Worm (Caenorhabditis elegans) whole organism, late embryonic: Measurements from ENCODE around the gene irld-52.
A peak's percentile ranks its signal among the peaks of the same experiment; 100 is the strongest.

Experiments used
- F13H6.1 ChIP-seq: sonication (generic microtip); optimal IDR thresholded peaks from 2 replicates; lab custom pipeline; 2016; ENCODE audit warnings: missing genetic modification characterization, missing compliant biosample characterization
- K09A11.1 ChIP-seq: sonication (generic microtip); optimal IDR thresholded peaks from 2 replicates; lab custom pipeline; 2017; ENCODE audit warnings: antibody characterized with exemption, mild to moderate bottlenecking, missing genetic modification characterization, missing compliant biosample characterization; ENCODE audit not compliant: insufficient read depth
- T23F11.4 ChIP-seq: fragments of 200-800 bp; sonication (Bioruptor generic); optimal IDR thresholded peaks from 2 replicates; lab custom pipeline; 2018; ENCODE audit warnings: mild to moderate bottlenecking, missing genetic modification characterization, missing compliant biosample characterization
- ahr-1 ChIP-seq: sonication (generic microtip); optimal IDR thresholded peaks from 2 replicates; lab custom pipeline; 2016; ENCODE audit warnings: missing genetic modification characterization, missing compliant biosample characterization
- ceh-24 ChIP-seq: sonication (generic microtip); optimal IDR thresholded peaks from 2 replicates; lab custom pipeline; 2016; ENCODE audit warnings: mild to moderate bottlenecking, missing genetic modification characterization, missing compliant biosample characterization
- ceh-31 ChIP-seq: sonication (generic microtip); optimal IDR thresholded peaks from 2 replicates; lab custom pipeline; 2016; ENCODE audit warnings: missing genetic modification characterization, missing compliant biosample characterization
- ceh-34 ChIP-seq: sonication (generic microtip); optimal IDR thresholded peaks from 2 replicates; lab custom pipeline; 2016; ENCODE audit warnings: mild to moderate bottlenecking, missing genetic modification characterization, missing compliant biosample characterization
- ceh-45 ChIP-seq: fragments of 200-800 bp; sonication (Bioruptor generic); IDR thresholded peaks from 2 replicates; pipeline ENCODE4 v1.3.6; 2022; ENCODE audit warnings: missing genetic modification reagents, missing genetic modification characterization, missing compliant biosample characterization
- ceh-48 ChIP-seq: sonication (generic microtip); optimal IDR thresholded peaks from 2 replicates; lab custom pipeline; 2016; ENCODE audit warnings: missing genetic modification characterization, inconsistent platforms, missing compliant biosample characterization
- dve-1 ChIP-seq: sonication (generic microtip); optimal IDR thresholded peaks from 2 replicates; lab custom pipeline; 2017; ENCODE audit warnings: antibody characterized with exemption, mild to moderate bottlenecking, missing genetic modification characterization, missing compliant biosample characterization
- elt-2 ChIP-seq: sonication (generic microtip); optimal IDR thresholded peaks from 2 replicates; lab custom pipeline; 2016; ENCODE audit warnings: missing genetic modification reagents, missing genetic modification characterization, missing compliant biosample characterization
- elt-4 ChIP-seq: sonication (generic microtip); optimal IDR thresholded peaks from 2 replicates; lab custom pipeline; 2016; ENCODE audit warnings: missing genetic modification characterization, missing compliant biosample characterization
- ets-4 ChIP-seq: sonication (generic microtip); optimal IDR thresholded peaks from 2 replicates; lab custom pipeline; 2016; ENCODE audit warnings: missing genetic modification characterization, missing compliant biosample characterization
- eyg-1 ChIP-seq: sonication (generic microtip); optimal IDR thresholded peaks from 2 replicates; lab custom pipeline; 2016; ENCODE audit warnings: missing genotype, missing genetic modification characterization, missing compliant biosample characterization
- fax-1 ChIP-seq: sonication (generic microtip); optimal IDR thresholded peaks from 2 replicates; lab custom pipeline; 2016; ENCODE audit warnings: missing genotype, missing genetic modification characterization, missing compliant biosample characterization
- fkh-10 ChIP-seq: fragments of 150-350 bp; optimal IDR thresholded peaks from 2 replicates; lab custom pipeline; 2014; ENCODE audit warnings: missing biosample characterization, missing genetic modification reagents, missing genetic modification characterization
- hlh-13 ChIP-seq: fragments of 200-800 bp; sonication (Bioruptor generic); optimal IDR thresholded peaks from 2 replicates; lab custom pipeline; 2018; ENCODE audit warnings: mild to moderate bottlenecking, missing genetic modification characterization, missing compliant biosample characterization
- hlh-8 ChIP-seq: sonication (generic microtip); optimal IDR thresholded peaks from 2 replicates; lab custom pipeline; 2016; ENCODE audit warnings: missing genotype, missing genetic modification characterization, missing compliant biosample characterization
- lim-6 ChIP-seq: sonication (generic microtip); optimal IDR thresholded peaks from 2 replicates; lab custom pipeline; 2016; ENCODE audit warnings: missing genetic modification characterization, missing compliant biosample characterization
- lin-11 ChIP-seq: fragments of 200-800 bp; sonication (Bioruptor generic); optimal IDR thresholded peaks from 2 replicates; lab custom pipeline; 2018; ENCODE audit warnings: mild to moderate bottlenecking, missing genetic modification characterization, missing compliant biosample characterization
- madf-2 ChIP-seq: sonication (generic microtip); optimal IDR thresholded peaks from 2 replicates; lab custom pipeline; 2017; ENCODE audit warnings: missing genetic modification characterization, missing compliant biosample characterization
- mec-3 ChIP-seq: sonication (generic microtip); optimal IDR thresholded peaks from 2 replicates; lab custom pipeline; 2016; ENCODE audit warnings: borderline replicate concordance, missing genetic modification characterization, missing compliant biosample characterization
- nfya-1 ChIP-seq: sonication (generic microtip); optimal IDR thresholded peaks from 2 replicates; lab custom pipeline; 2017; ENCODE audit warnings: missing genetic modification characterization, mild to moderate bottlenecking, missing compliant biosample characterization, antibody characterized with exemption, moderate library complexity
- npax-4 ChIP-seq: sonication (generic microtip); optimal IDR thresholded peaks from 2 replicates; lab custom pipeline; 2016; ENCODE audit warnings: missing genetic modification characterization, missing compliant biosample characterization
- odd-2 ChIP-seq: sonication (generic microtip); optimal IDR thresholded peaks from 2 replicates; lab custom pipeline; 2017; ENCODE audit warnings: antibody characterized with exemption, mild to moderate bottlenecking, missing genetic modification characterization, missing compliant biosample characterization
- pag-3 ChIP-seq: sonication (generic microtip); optimal IDR thresholded peaks from 2 replicates; lab custom pipeline; 2016; ENCODE audit warnings: missing compliant biosample characterization, missing genetic modification characterization, borderline replicate concordance
- pat-9 ChIP-seq: fragments of 200-800 bp; sonication (Bioruptor generic); optimal IDR thresholded peaks from 2 replicates; lab custom pipeline; 2018; ENCODE audit warnings: mild to moderate bottlenecking, missing genetic modification characterization, moderate library complexity, missing compliant biosample characterization
- pax-1 ChIP-seq: fragments of 150-350 bp; optimal IDR thresholded peaks from 2 replicates; lab custom pipeline; 2014; ENCODE audit warnings: missing biosample characterization, missing genetic modification characterization
- pros-1 ChIP-seq: fragments of 150-350 bp; optimal IDR thresholded peaks from 2 replicates; lab custom pipeline; 2014; ENCODE audit warnings: missing biosample characterization, missing genetic modification reagents, missing genetic modification characterization
- ref-2 ChIP-seq: sonication (generic microtip); optimal IDR thresholded peaks from 2 replicates; lab custom pipeline; 2016; ENCODE audit warnings: missing genetic modification characterization, missing compliant biosample characterization
- sdc-2 ChIP-seq: sonication (generic microtip); optimal IDR thresholded peaks from 2 replicates; lab custom pipeline; 2016; ENCODE audit warnings: missing genotype, missing genetic modification characterization, missing compliant biosample characterization
- syd-9 ChIP-seq: sonication (generic microtip); optimal IDR thresholded peaks from 2 replicates; lab custom pipeline; 2016; ENCODE audit warnings: mild to moderate bottlenecking, missing genetic modification characterization, moderate library complexity, missing compliant biosample characterization
- tbx-2 ChIP-seq: sonication (generic microtip); optimal IDR thresholded peaks from 2 replicates; lab custom pipeline; 2016; ENCODE audit warnings: missing genetic modification characterization, missing compliant biosample characterization
- tbx-7 ChIP-seq: sonication (generic microtip); optimal IDR thresholded peaks from 2 replicates; lab custom pipeline; 2016; ENCODE audit warnings: missing genotype, missing genetic modification characterization, missing compliant biosample characterization
- ttx-3 ChIP-seq: sonication (generic microtip); optimal IDR thresholded peaks from 2 replicates; lab custom pipeline; 2016; ENCODE audit warnings: missing genetic modification reagents, missing genetic modification characterization, missing compliant biosample characterization
- unc-3 ChIP-seq, 2 experiments: fragments of 200-800 bp in 1 of 2; sonication (Bioruptor generic) in 1 of 2; sonication (generic microtip) in 1 of 2; conservative IDR thresholded peaks in 1 of 2; optimal IDR thresholded peaks in 1 of 2; 2 replicates each; pipeline versions ENCODE4 v1.3.6 to Lab custom; 2016 to 2022; ENCODE audit warnings: missing compliant biosample characterization in 2 of 2, missing genetic modification characterization in 2 of 2, missing genetic modification reagents in 1 of 2
- unc-42 ChIP-seq: sonication (generic microtip); optimal IDR thresholded peaks from 2 replicates; lab custom pipeline; 2016; ENCODE audit warnings: missing genotype, missing genetic modification characterization, missing compliant biosample characterization
- unc-55 ChIP-seq: sonication (generic microtip); optimal IDR thresholded peaks from 2 replicates; lab custom pipeline; 2017; ENCODE audit warnings: missing biosample characterization, missing genetic modification reagents, missing genetic modification characterization
- unc-86 ChIP-seq: sonication (generic microtip); optimal IDR thresholded peaks from 2 replicates; lab custom pipeline; 2016; ENCODE audit warnings: missing genetic modification characterization, missing compliant biosample characterization
- zip-5 ChIP-seq: sonication (generic microtip); optimal IDR thresholded peaks from 2 replicates; lab custom pipeline; 2016; ENCODE audit warnings: missing genetic modification characterization, missing compliant biosample characterization
- ztf-16 ChIP-seq: sonication (generic microtip); optimal IDR thresholded peaks from 2 replicates; lab custom pipeline; 2017; ENCODE audit warnings: missing genetic modification characterization, missing compliant biosample characterization

Gene irld-52

ce11 chrV:15766122-15766594 lies 13.3 kb upstream of the irld-52 start, which contains the start of the genes haf-3 and F57A10.2 (continued):
- TF ChIP-seq F13H6.1 (no peak), ahr-1 (tag; lab: Kevin White, UChicago) (no peak), nfya-1 (tag; lab: Kevin White, UChicago) (peak; percentile 77), ztf-16 (tag; lab: Kevin White, UChicago) (peak; percentile 10), tbx-2 (tag; lab: Kevin White, UChicago) (no peak), T23F11.4 (no peak), sdc-2 (no peak), ceh-48 (tag; lab: Kevin White, UChicago) (no peak), ref-2 (no peak), lin-11 (tag; lab: Kevin White, UChicago) (peak; percentile 10), K09A11.1 (tag; lab: Kevin White, UChicago) (no peak), mec-3 (tag; lab: Kevin White, UChicago) (no peak), unc-55 (peak; percentile 39), elt-4 (tag; lab: Kevin White, UChicago) (no peak), hlh-8 (no peak)

ce11 chrV:15767385-15767784 lies 12.1 kb upstream of the irld-52 start:
- 0 out of 2 replicates have a peak, but pooled peaks have one; percentile 37 for TF ChIP-seq ceh-45 (GFP tag; lab: Robert Waterston, UW)
- TF ChIP-seq, all 69 proteins: peak for 1; not testable (repeated sequence) for 68

ce11 chrV:15769072-15769471 lies 10.4 kb upstream of the irld-52 start, which contains the start of gene F57A10.4:
F57A10.4 (plus strand) TSS chrV:15769438.
- no peak for TF ChIP-seq dve-1 (tag; lab: Kevin White, UChicago)
- TF ChIP-seq ztf-16 (tag; lab: Kevin White, UChicago): no peak
- no peak for TF ChIP-seq ceh-45 (GFP tag; lab: Robert Waterston, UW)
- TF ChIP-seq unc-42 (tag; lab: Kevin White, UChicago): no peak
- no peak for TF ChIP-seq ttx-3 (tag; lab: Kevin White, UChicago)
- no peak for TF ChIP-seq npax-4 (tag; lab: Kevin White, UChicago)
- no peak for TF ChIP-seq fkh-10 (GFP tag; lab: Kevin White, UChicago)
- no peak for TF ChIP-seq syd-9 (tag; lab: Kevin White, UChicago)
- no peak for TF ChIP-seq lim-6 (tag; lab: Kevin White, UChicago)
- no peak for TF ChIP-seq T23F11.4
- no peak for TF ChIP-seq ets-4 (tag; lab: Kevin White, UChicago)
- TF ChIP-seq lin-11 (tag; lab: Kevin White, UChicago): no peak

ce11 chrV:15773141-15773540 lies 6.3 kb upstream of the irld-52 start, which contains the start of gene nhr-60:
nhr-60 (minus strand) TSS chrV:15773241.
- TF ChIP-seq elt-2 (tag; lab: Kevin White, UChicago) (no peak), odd-2 (no peak), unc-86 (tag; lab: Kevin White, UChicago) (no peak)

ce11 chrV:15773941-15774340 lies 5.5 kb upstream of the irld-52 start:
- TF ChIP-seq elt-4 (tag; lab: Kevin White, UChicago) (no peak), ceh-31 (no peak), ceh-45 (GFP tag; lab: Robert Waterston, UW) (no peak), unc-3 (GFP tag; conservative IDR thresholded peaks at IDR 0.05; lab: Robert Waterston, UW) (no peak), unc-3 (tag; optimal IDR thresholded peaks at IDR 0.05; lab: Kevin White, UChicago) (no peak), unc-55 (no peak), tbx-7 (tag; lab: Kevin White, UChicago) (no peak), hlh-8 (no peak), eyg-1 (tag; lab: Kevin White, UChicago) (no peak)

- TF ChIP-seq hlh-8: no peak
- no peak for TF ChIP-seq fax-1 (tag; lab: Kevin White, UChicago)
- no peak for TF ChIP-seq pag-3 (tag; lab: Kevin White, UChicago)
- TF ChIP-seq pat-9: no peak
- TF ChIP-seq F13H6.1: no peak
- no peak for TF ChIP-seq hlh-13 (GFP tag; lab: Kevin White, UChicago)
- no peak for TF ChIP-seq ceh-34 (tag; lab: Kevin White, UChicago)
- TF ChIP-seq zip-5: no peak
- no peak for TF ChIP-seq pax-1 (tag; lab: Kevin White, UChicago)
- no peak for TF ChIP-seq madf-2 (tag; lab: Kevin White, UChicago)
- TF ChIP-seq ceh-24 (tag; lab: Kevin White, UChicago): no peak
- no peak for TF ChIP-seq elt-2 (tag; lab: Kevin White, UChicago)
- TF ChIP-seq ceh-45 (GFP tag; lab: Robert Waterston, UW): no peak
- TF ChIP-seq pros-1 (tag; lab: Kevin White, UChicago): no peak
- TF ChIP-seq eyg-1 (tag; lab: Kevin White, UChicago): no peak
- TF ChIP-seq ceh-48 (tag; lab: Kevin White, UChicago): no peak
- TF ChIP-seq tbx-7 (tag; lab: Kevin White, UChicago): no peak
- TF ChIP-seq syd-9 (tag; lab: Kevin White, UChicago): no peak
These were observed 2.8 kb upstream of the irld-52 start, which contains the start of gene nhr-283 for ce11 chrV:15776651-15777050. nhr-283 (minus strand) TSS chrV:15776751.
